Worm (Caenorhabditis elegans): ENCODE results near the gene efhd-1.

DNA sequence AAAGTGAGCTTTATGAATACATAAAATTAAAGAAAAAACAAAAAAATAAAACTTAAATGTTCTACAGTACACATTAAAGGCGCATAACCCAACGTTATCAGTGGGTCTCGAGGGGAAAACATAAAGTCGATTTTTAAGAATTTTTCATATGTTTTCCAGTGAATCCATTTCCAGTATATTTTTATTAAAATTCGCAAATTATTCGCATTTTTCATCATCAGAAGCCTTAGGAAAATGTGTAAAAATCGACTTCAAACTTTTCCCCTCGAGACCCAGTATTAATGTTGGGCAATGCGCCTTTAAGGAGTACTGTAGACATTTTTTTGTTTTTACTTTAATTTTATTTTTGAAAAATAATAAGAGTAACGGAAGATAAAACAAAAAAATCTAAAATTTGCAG is 39.5 kb downstream of the efhd-1 start:
- TF ChIP-seq snpc-4 (tag; optimal IDR thresholded peaks at IDR 0.05) (no peak), pha-4 (tag; optimal IDR thresholded peaks at IDR 0.05) (no peak), tbx-2 (tag; optimal IDR thresholded peaks at IDR 0.05) (no peak), nhr-77 (tag; optimal IDR thresholded peaks at IDR 0.05) (no peak), nhr-12 (tag; optimal IDR thresholded peaks at IDR 0.05) (no peak), ztf-11 (tag; optimal IDR thresholded peaks at IDR 0.05) (no peak), fos-1 (tag; optimal IDR thresholded peaks at IDR 0.05) (no peak), nhr-237 (tag; optimal IDR thresholded peaks at IDR 0.05) (no peak), skn-1 (tag; optimal IDR thresholded peaks at IDR 0.05) (no peak)
